Worm (Caenorhabditis elegans) whole organism, L4 larva: ENCODE data around the gene ins-2.

Experiments
- F26F4.8 ChIP-seq: fragments of 200-800 bp; sonication (Bioruptor generic); conservative IDR thresholded peaks from 2 replicates; pipeline ENCODE4 v1.3.6; 2022; ENCODE audit warnings: missing genetic modification characterization, missing compliant biosample characterization
- F37D6.2 ChIP-seq: sonication (generic microtip); optimal IDR thresholded peaks from 2 replicates; lab custom pipeline; 2016; ENCODE audit warnings: mild to moderate bottlenecking, missing genetic modification characterization, missing compliant biosample characterization
- T20F7.1 ChIP-seq: fragments of 200-800 bp; sonication (Bioruptor generic); optimal IDR thresholded peaks from 2 replicates; lab custom pipeline; 2018; ENCODE audit warnings: mild to moderate bottlenecking, missing genetic modification characterization, missing compliant biosample characterization
- Y48G9A.11 ChIP-seq: fragments of 200-800 bp; sonication (Bioruptor generic); IDR thresholded peaks from 2 replicates; pipeline ENCODE4 v1.3.6; 2022; ENCODE audit warnings: missing genetic modification reagents, missing genetic modification characterization, missing compliant biosample characterization
- ZK546.5 ChIP-seq, 2 experiments: sonication (generic microtip); optimal IDR thresholded peaks; 2 replicates each; lab custom pipeline; 2017; ENCODE audit warnings: missing biosample characterization in 2 of 2, missing genetic modification characterization in 2 of 2
- aha-1 ChIP-seq: fragments of 150-350 bp; peaks from one replicate; lab custom pipeline; 2014; ENCODE audit warnings: missing biosample characterization, missing genetic modification characterization
- aly-2 ChIP-seq: sonication (generic microtip); optimal IDR thresholded peaks from 2 replicates; lab custom pipeline; 2018; ENCODE audit warnings: missing biosample characterization, missing genetic modification characterization
- attf-4 ChIP-seq: sonication (generic microtip); optimal IDR thresholded peaks from 3 replicates; lab custom pipeline; 2017; ENCODE audit warnings: missing biosample characterization, missing genetic modification characterization
- ceh-20 ChIP-seq: fragments of 200-800 bp; sonication (Bioruptor generic); IDR thresholded peaks from 2 replicates; pipeline ENCODE4 v1.3.6; 2022; ENCODE audit warnings: missing genetic modification reagents, missing genetic modification characterization, missing compliant biosample characterization
- ceh-32 ChIP-seq: sonication (generic microtip); optimal IDR thresholded peaks from 2 replicates; lab custom pipeline; 2016; ENCODE audit warnings: mild to moderate bottlenecking, missing genetic modification characterization, missing compliant biosample characterization; ENCODE audit not compliant: poor library complexity
- ces-1 ChIP-seq: fragments of 150-350 bp; sonication (generic microtip); optimal IDR thresholded peaks from 4 replicates; lab custom pipeline; 2014; ENCODE audit warnings: missing biosample characterization, missing genetic modification reagents, missing genetic modification characterization
- ctbp-1 ChIP-seq: fragments of 200-800 bp; sonication (Bioruptor generic); IDR thresholded peaks from 2 replicates; pipeline ENCODE4 v1.3.6; 2022; ENCODE audit warnings: missing genetic modification reagents, missing genetic modification characterization, missing compliant biosample characterization
- daf-19 ChIP-seq: fragments of 200-800 bp; sonication (Bioruptor generic); conservative IDR thresholded peaks from 2 replicates; pipeline ENCODE4 v1.3.6; 2022; ENCODE audit warnings: missing genetic modification characterization, missing compliant biosample characterization
- daf-8 ChIP-seq: fragments of 200-800 bp; sonication (Bioruptor generic); IDR thresholded peaks from 2 replicates; pipeline ENCODE4 v1.3.6; 2022; ENCODE audit warnings: missing genetic modification characterization, missing compliant biosample characterization
- dve-1 ChIP-seq: sonication (generic microtip); optimal IDR thresholded peaks from 2 replicates; lab custom pipeline; 2017; ENCODE audit warnings: antibody characterized with exemption, mild to moderate bottlenecking, missing genetic modification characterization, missing compliant biosample characterization; ENCODE audit not compliant: insufficient read depth
- egl-43 ChIP-seq: fragments of 200-800 bp; sonication (Bioruptor generic); IDR thresholded peaks from 2 replicates; pipeline ENCODE4 v1.3.6; 2022; ENCODE audit warnings: missing genetic modification reagents, missing genetic modification characterization, missing compliant biosample characterization
- fkh-10 ChIP-seq: fragments of 150-350 bp; optimal IDR thresholded peaks from 2 replicates; lab custom pipeline; 2014; ENCODE audit warnings: missing biosample characterization, missing genetic modification reagents, missing genetic modification characterization
- gei-8 ChIP-seq: fragments of 200-800 bp; sonication (Bioruptor generic); optimal IDR thresholded peaks from 2 replicates; lab custom pipeline; 2018; ENCODE audit warnings: mild to moderate bottlenecking, missing genetic modification characterization, missing compliant biosample characterization
- hlh-11 ChIP-seq: fragments of 200-800 bp; sonication (Bioruptor generic); optimal IDR thresholded peaks from 2 replicates; lab custom pipeline; 2018; ENCODE audit warnings: mild to moderate bottlenecking, missing genetic modification characterization, missing compliant biosample characterization
- hlh-30 ChIP-seq: sonication (generic microtip); optimal IDR thresholded peaks from 2 replicates; lab custom pipeline; 2017; ENCODE audit warnings: antibody characterized with exemption, mild to moderate bottlenecking, missing genetic modification characterization, missing compliant biosample characterization; ENCODE audit not compliant: insufficient read depth
- hmg-1.1 ChIP-seq: fragments of 200-800 bp; sonication (Bioruptor generic); IDR thresholded peaks from 2 replicates; pipeline ENCODE4 v1.3.6; 2022; ENCODE audit warnings: missing genetic modification reagents, missing genetic modification characterization, missing compliant biosample characterization
- lim-7 ChIP-seq: fragments of 200-800 bp; sonication (Bioruptor generic); IDR thresholded peaks from 2 replicates; pipeline ENCODE4 v1.3.6; 2022; ENCODE audit warnings: missing genetic modification characterization, missing compliant biosample characterization
- lin-1 ChIP-seq: fragments of 200-800 bp; sonication (Bioruptor generic); IDR thresholded peaks from 2 replicates; pipeline ENCODE4 v1.3.6; 2022; ENCODE audit warnings: missing genetic modification reagents, missing genetic modification characterization, missing compliant biosample characterization
- lin-39 ChIP-seq: fragments of 150-350 bp; optimal IDR thresholded peaks from 2 replicates; lab custom pipeline; 2014; ENCODE audit warnings: missing biosample characterization, missing genetic modification reagents, missing genetic modification characterization
- lsy-2 ChIP-seq, 2 experiments: fragments of 150-350 bp in 1 of 2; sonication (generic microtip) in 1 of 2; optimal IDR thresholded peaks; 2 replicates each; lab custom pipeline; 2014 to 2017; ENCODE audit warnings: missing biosample characterization in 2 of 2, missing genetic modification characterization in 2 of 2
- mep-1 ChIP-seq: fragments of 150-350 bp; sonication (generic microtip); optimal IDR thresholded peaks from 3 replicates; lab custom pipeline; 2014; ENCODE audit warnings: missing biosample characterization, missing genetic modification characterization
- mxl-3 ChIP-seq: fragments of 200-800 bp; sonication (Bioruptor generic); optimal IDR thresholded peaks from 2 replicates; lab custom pipeline; 2018; ENCODE audit warnings: mild to moderate bottlenecking, missing genetic modification characterization, missing compliant biosample characterization
- nhr-76 ChIP-seq: fragments of 150-350 bp; optimal IDR thresholded peaks from 2 replicates; lab custom pipeline; 2014; ENCODE audit warnings: missing biosample characterization, missing genetic modification characterization
- nhr-77 ChIP-seq: fragments of 150-350 bp; optimal IDR thresholded peaks from 2 replicates; lab custom pipeline; 2014; ENCODE audit warnings: missing biosample characterization, missing genetic modification characterization
- pha-4 ChIP-seq, 2 experiments: fragments of 150-350 bp in 1 of 2; fragments of 200-800 bp in 1 of 2; sonication (Bioruptor generic) in 1 of 2; IDR thresholded peaks in 1 of 2; optimal IDR thresholded peaks in 1 of 2; 2 replicates each; pipeline versions ENCODE4 v1.3.6 to Lab custom; 2014 to 2022; ENCODE audit warnings: missing genetic modification characterization in 2 of 2, missing genetic modification reagents in 2 of 2, missing biosample characterization in 1 of 2, missing compliant biosample characterization in 1 of 2
- pqm-1 ChIP-seq: sonication (generic microtip); optimal IDR thresholded peaks from 2 replicates; lab custom pipeline; 2017; ENCODE audit warnings: missing biosample characterization, missing genetic modification characterization
- rbr-2 ChIP-seq: sonication (generic microtip); optimal IDR thresholded peaks from 2 replicates; lab custom pipeline; 2016; ENCODE audit warnings: missing genotype, missing genetic modification characterization, missing compliant biosample characterization
- set-16 ChIP-seq: fragments of 200-800 bp; sonication (Bioruptor generic); IDR thresholded peaks from 2 replicates; pipeline ENCODE4 v1.3.6; 2022; ENCODE audit warnings: missing genetic modification reagents, missing genetic modification characterization, missing compliant biosample characterization
- snpc-1.2 ChIP-seq: fragments of 200-800 bp; sonication (Bioruptor generic); IDR thresholded peaks from 2 replicates; pipeline ENCODE4 v1.3.6; 2022; ENCODE audit warnings: missing genetic modification reagents, missing genetic modification characterization, missing compliant biosample characterization
- spr-1 ChIP-seq: sonication (generic microtip); optimal IDR thresholded peaks from 2 replicates; lab custom pipeline; 2016; ENCODE audit warnings: mild to moderate bottlenecking, missing genetic modification characterization, missing compliant biosample characterization
- unc-39 ChIP-seq: sonication (generic microtip); optimal IDR thresholded peaks from 2 replicates; lab custom pipeline; 2017; ENCODE audit warnings: missing biosample characterization, missing genetic modification characterization
- unc-62 ChIP-seq, 3 experiments: fragments of 150-350 bp in 1 of 3; sonication (generic microtip); optimal IDR thresholded peaks in 2 of 3; peaks in 1 of 3; 1 replicate in 1 of 3; 2 replicates in 2 of 3; lab custom pipeline; 2014 to 2017; ENCODE audit warnings: missing biosample characterization in 3 of 3, missing genetic modification characterization in 3 of 3, missing genetic modification reagents in 3 of 3, missing genotype in 1 of 3
- vab-7 ChIP-seq: fragments of 200-800 bp; sonication (Bioruptor generic); IDR thresholded peaks from 2 replicates; pipeline ENCODE4 v1.3.6; 2022; ENCODE audit warnings: missing genetic modification reagents, missing genetic modification characterization, missing compliant biosample characterization

Gene ins-2

ce11 chrII:5962343-5962742, 26.0 kb upstream of the ins-2 start:
- TF ChIP-seq unc-62 (GFP tag; optimal IDR thresholded peaks at IDR 0.05 in 1 of 2; lab: Kevin White, UChicago) (peak in 1 of 2 experiments; percentile 94), unc-62 (tag; optimal IDR thresholded peaks at IDR 0.05; lab: Kevin White, UChicago) (no peak), snpc-1.2 (GFP tag; lab: Robert Waterston, UW) (no peak), pha-4 (GFP tag; IDR thresholded peaks at IDR 0.05; lab: Robert Waterston, UW) (no peak), pha-4 (tag; optimal IDR thresholded peaks at IDR 0.05; lab: Kevin White, UChicago) (no peak), lsy-2 (tag; optimal IDR thresholded peaks at IDR 0.05; lab: Kevin White, UChicago) (peak in 1 of 2 experiments; percentile 14), fkh-10 (peak; percentile 9), hlh-30 (tag; lab: Kevin White, UChicago) (peak; percentile 33), F26F4.8 (GFP tag; lab: Robert Waterston, UW) (no peak), hlh-11 (tag; lab: Kevin White, UChicago) (peak; percentile 5), rbr-2 (tag; lab: Kevin White, UChicago) (peak; percentile 9), spr-1 (tag; lab: Kevin White, UChicago) (no peak)

ce11 chrII:5964962-5965361, 23.4 kb upstream of the ins-2 start:
- TF ChIP-seq aly-2 (tag; lab: Kevin White, UChicago) (no peak), aha-1 (tag; lab: Kevin White, UChicago) (peak; percentile 82)

- TF ChIP-seq daf-19 (GFP tag; lab: Robert Waterston, UW) (no peak), aha-1 (tag; lab: Kevin White, UChicago) (peak; percentile 9), ces-1 (no peak), dve-1 (tag; lab: Kevin White, UChicago) (no peak), hlh-30 (tag; lab: Kevin White, UChicago) (peak; percentile 7), hlh-11 (tag; lab: Kevin White, UChicago) (no peak), ZK546.5 (tag; optimal IDR thresholded peaks at IDR 0.05; lab: Kevin White, UChicago) (no peak), gei-8 (GFP tag; lab: Kevin White, UChicago) (no peak), nhr-76 (no peak), mep-1 (tag; lab: Kevin White, UChicago) (peak; percentile 4), hmg-1.1 (GFP tag; lab: Robert Waterston, UW) (peak; percentile 31; the same call in 1 of the 2 replicates), lsy-2 (tag; optimal IDR thresholded peaks at IDR 0.05; lab: Kevin White, UChicago) (peak in 1 of 2 experiments; percentile 44), aly-2 (tag; lab: Kevin White, UChicago) (no peak), unc-62 (GFP tag; optimal IDR thresholded peaks at IDR 0.05 in 1 of 2; lab: Kevin White, UChicago) (peak in 1 of 2 experiments; percentile 37), unc-62 (tag; optimal IDR thresholded peaks at IDR 0.05; lab: Kevin White, UChicago) (no peak), mxl-3 (GFP tag; lab: Kevin White, UChicago) (no peak), F26F4.8 (GFP tag; lab: Robert Waterston, UW) (no peak), fkh-10 (peak; percentile 24), lim-7 (GFP tag; lab: Robert Waterston, UW) (no peak), F37D6.2 (tag; lab: Kevin White, UChicago) (no peak), pqm-1 (no peak), set-16 (GFP tag; lab: Robert Waterston, UW) (no peak)
- TF ChIP-seq, all 104 proteins: peak for 7
These were observed 21.7 kb upstream of the ins-2 start for ce11 chrII:5966637-5967036.

DNA sequence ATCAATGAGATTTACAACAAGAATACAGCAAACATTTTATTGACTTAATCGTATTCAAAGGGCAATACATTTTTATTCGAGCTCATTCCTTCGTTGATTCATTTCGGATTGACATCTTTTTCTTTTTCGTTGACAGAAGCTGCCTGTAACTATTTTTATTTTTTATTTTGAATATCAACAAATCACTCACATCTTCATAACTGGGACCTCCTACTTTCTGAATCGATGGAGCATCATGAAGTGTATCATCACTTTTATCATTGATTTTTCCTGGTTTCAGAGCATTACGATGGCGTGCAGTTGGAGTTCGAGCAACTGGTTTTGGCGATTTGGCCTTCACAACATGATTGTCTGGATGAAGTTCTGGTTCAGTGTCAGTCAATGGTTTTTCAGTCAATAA, 20.3 kb upstream of the ins-2 start, which contains the start of gene B0034.1:
B0034.1 (plus strand) TSS at position 301 of the 400 bp plus-strand sequence.
- TF ChIP-seq Y48G9A.11 (GFP tag; lab: Robert Waterston, UW) (no peak), ctbp-1 (GFP tag; lab: Robert Waterston, UW) (no peak), lin-1 (GFP tag; lab: Robert Waterston, UW) (no peak), daf-8 (no peak), unc-39 (tag; lab: Kevin White, UChicago) (no peak), vab-7 (GFP tag; lab: Robert Waterston, UW) (no peak), T20F7.1 (GFP tag; lab: Kevin White, UChicago) (no peak), egl-43 (GFP tag; lab: Robert Waterston, UW) (no peak), attf-4 (tag; lab: Kevin White, UChicago) (no peak), ceh-20 (GFP tag; lab: Robert Waterston, UW) (no peak), lin-39 (tag; lab: Kevin White, UChicago) (no peak), ceh-32 (no peak), nhr-77 (tag; lab: Kevin White, UChicago) (no peak)
